Fruit fly (Drosophila melanogaster) whole organism, embryonic: Measurements from ENCODE around the gene CG11089.

Experiments
- Ada2b ChIP-seq: fragments of 200-800 bp; sonication (Bioruptor generic); IDR thresholded peaks from 2 replicates; pipeline ENCODE4 v1.3.6; 2022; ENCODE audit warnings: missing biosample characterization, missing genetic modification characterization
- Antp ChIP-seq: fragments of 200-800 bp; sonication (Bioruptor generic); optimal IDR thresholded peaks from 3 replicates; lab custom pipeline; 2016; ENCODE audit warnings: missing biosample characterization, missing genetic modification characterization
- CG10543 ChIP-seq: fragments of 200-800 bp; sonication (Bioruptor generic); optimal IDR thresholded peaks from 3 replicates; lab custom pipeline; 2017; ENCODE audit warnings: missing biosample characterization, mild to moderate bottlenecking, missing genetic modification characterization, moderate library complexity
- CG10654 ChIP-seq: fragments of 200-800 bp; sonication (Bioruptor generic); optimal IDR thresholded peaks from 2 replicates; lab custom pipeline; 2016; ENCODE audit warnings: missing biosample characterization, missing genetic modification characterization
- CG11560 ChIP-seq: fragments of 200-800 bp; sonication (Bioruptor generic); IDR thresholded peaks from 3 replicates; pipeline ENCODE4 v1.3.6; 2022; ENCODE audit warnings: missing biosample characterization, missing genetic modification characterization
- CG13624 ChIP-seq: fragments of 200-800 bp; sonication (Bioruptor generic); optimal IDR thresholded peaks from 2 replicates; lab custom pipeline; 2016; ENCODE audit warnings: missing biosample characterization, missing genetic modification characterization
- CG14014 ChIP-seq: fragments of 200-800 bp; sonication (Bioruptor generic); IDR thresholded peaks from 2 replicates; pipeline ENCODE4 v1.3.6; 2022; ENCODE audit warnings: missing biosample characterization, missing genetic modification characterization
- CG14441 ChIP-seq: fragments of 200-800 bp; sonication (Bioruptor generic); IDR thresholded peaks from 2 replicates; pipeline ENCODE4 v1.3.6; 2022; ENCODE audit warnings: missing biosample characterization, missing genetic modification characterization
- CG16813 ChIP-seq: fragments of 200-800 bp; sonication (Bioruptor generic); IDR thresholded peaks from 3 replicates; pipeline ENCODE4 v1.3.6; 2022; ENCODE audit warnings: missing biosample characterization, missing genetic modification characterization; ENCODE audit not compliant: partially characterized antibody
- CG3407 ChIP-seq: fragments of 200-800 bp; sonication (Bioruptor generic); optimal IDR thresholded peaks from 2 replicates; lab custom pipeline; 2018; ENCODE audit warnings: missing biosample characterization, mild to moderate bottlenecking, missing genetic modification characterization
- CG34422 ChIP-seq: fragments of 200-800 bp; sonication (Bioruptor generic); IDR thresholded peaks from 3 replicates; pipeline ENCODE4 v1.3.6; 2022; ENCODE audit warnings: missing biosample characterization, missing genetic modification characterization
- CG6272 ChIP-seq: fragments of 200-800 bp; sonication (Bioruptor generic); IDR thresholded peaks from 2 replicates; pipeline ENCODE4 v1.3.6; 2022; ENCODE audit warnings: missing biosample characterization, missing genetic modification characterization
- CG8290 ChIP-seq, 3 experiments: fragments of 200-800 bp; sonication (Bioruptor generic); optimal IDR thresholded peaks; 2 replicates each; lab custom pipeline; 2016 to 2019; ENCODE audit warnings: missing biosample characterization in 3 of 3, missing genetic modification characterization in 3 of 3, mild to moderate bottlenecking in 2 of 3, moderate library complexity in 1 of 3
- Fer1 ChIP-seq: fragments of 200-800 bp; sonication (Bioruptor generic); optimal IDR thresholded peaks from 2 replicates; lab custom pipeline; 2017; ENCODE audit warnings: missing biosample characterization, mild to moderate bottlenecking, missing genetic modification characterization
- Hmx ChIP-seq: fragments of 200-800 bp; sonication (Bioruptor generic); optimal IDR thresholded peaks from 2 replicates; lab custom pipeline; 2016; ENCODE audit warnings: missing biosample characterization, missing genetic modification characterization
- Hr3 ChIP-seq: fragments of 200-800 bp; sonication (Bioruptor generic); optimal IDR thresholded peaks from 3 replicates; lab custom pipeline; 2016; ENCODE audit warnings: missing biosample characterization, missing genetic modification characterization
- Hsf ChIP-seq: fragments of 200-800 bp; sonication (Bioruptor generic); optimal IDR thresholded peaks from 3 replicates; lab custom pipeline; 2016; ENCODE audit warnings: missing biosample characterization, missing genetic modification characterization
- Lhr ChIP-seq: fragments of 200-800 bp; sonication (Bioruptor generic); optimal IDR thresholded peaks from 3 replicates; lab custom pipeline; 2017; ENCODE audit warnings: mild to moderate bottlenecking, missing biosample characterization, missing genetic modification reagents, missing genetic modification characterization
- MTF-1 ChIP-seq: fragments of 200-800 bp; sonication (Bioruptor generic); optimal IDR thresholded peaks from 2 replicates; lab custom pipeline; 2018; ENCODE audit warnings: missing biosample characterization, mild to moderate bottlenecking, missing genetic modification characterization, borderline replicate concordance
- Myb ChIP-seq: fragments of 200-800 bp; sonication (Bioruptor generic); optimal IDR thresholded peaks from 2 replicates; lab custom pipeline; 2016; ENCODE audit warnings: missing biosample characterization, missing genetic modification characterization
- TFAM ChIP-seq: fragments of 200-800 bp; sonication (Bioruptor generic); optimal IDR thresholded peaks from 2 replicates; lab custom pipeline; 2017; ENCODE audit warnings: missing biosample characterization, missing genetic modification characterization, inconsistent platforms
- Taf1 ChIP-seq: fragments of 200-800 bp; sonication (Bioruptor generic); IDR thresholded peaks from 2 replicates; pipeline ENCODE4 v1.3.6; 2022; ENCODE audit warnings: missing biosample characterization, missing genetic modification characterization
- Tbp ChIP-seq: fragments of >200 bp; optimal IDR thresholded peaks from 2 replicates; lab custom pipeline; 2018; ENCODE audit warnings: missing biosample characterization, missing genetic modification characterization
- bcd ChIP-seq: fragments of 200-800 bp; sonication (Bioruptor generic); optimal IDR thresholded peaks from 2 replicates; lab custom pipeline; 2017; ENCODE audit warnings: missing biosample characterization, mild to moderate bottlenecking, missing genetic modification characterization
- cato ChIP-seq: fragments of 200-800 bp; sonication (Bioruptor generic); optimal IDR thresholded peaks from 2 replicates; lab custom pipeline; 2016; ENCODE audit warnings: missing biosample characterization, missing genetic modification characterization, borderline replicate concordance
- chinmo ChIP-seq: fragments of 200-800 bp; sonication (Bioruptor generic); IDR thresholded peaks from 4 replicates; pipeline ENCODE4 v1.3.6; 2022; ENCODE audit warnings: missing biosample characterization, missing genetic modification characterization; ENCODE audit not compliant: partially characterized antibody
- chm ChIP-seq: fragments of 200-800 bp; sonication (Bioruptor generic); IDR thresholded peaks from 2 replicates; pipeline ENCODE4 v1.3.6; 2022; ENCODE audit warnings: missing biosample characterization, missing genetic modification characterization
- danr ChIP-seq: fragments of 200-800 bp; sonication (Bioruptor generic); IDR thresholded peaks from 2 replicates; pipeline ENCODE4 v1.3.6; 2022; ENCODE audit warnings: missing biosample characterization, missing genetic modification characterization
- gsb-n ChIP-seq: fragments of 200-800 bp; sonication (Bioruptor generic); optimal IDR thresholded peaks from 3 replicates; lab custom pipeline; 2018; ENCODE audit warnings: missing biosample characterization, mild to moderate bottlenecking, missing genetic modification characterization
- lov ChIP-seq, 2 experiments: fragments of 200-800 bp in 1 of 2; fragments of >200 bp in 1 of 2; sonication (Bioruptor generic) in 1 of 2; IDR thresholded peaks in 1 of 2; optimal IDR thresholded peaks in 1 of 2; 2 replicates in 1 of 2; 3 replicates in 1 of 2; pipeline versions ENCODE4 v1.3.6 to Lab custom; 2017 to 2022; ENCODE audit warnings: missing biosample characterization in 1 of 2, missing genetic modification characterization in 1 of 2
- peb ChIP-seq: fragments of 200-800 bp; sonication (Bioruptor generic); IDR thresholded peaks from 2 replicates; pipeline ENCODE4 v1.3.6; 2022; ENCODE audit warnings: missing biosample characterization, missing genetic modification characterization
- pros ChIP-seq: fragments of 200-800 bp; sonication (Bioruptor generic); optimal IDR thresholded peaks from 3 replicates; lab custom pipeline; 2019; ENCODE audit warnings: missing biosample characterization, mild to moderate bottlenecking, missing genetic modification characterization, moderate library complexity
- ranshi ChIP-seq: fragments of 200-800 bp; sonication (Bioruptor generic); IDR thresholded peaks from 2 replicates; pipeline ENCODE4 v1.3.6; 2022; ENCODE audit warnings: missing biosample characterization, missing genetic modification characterization
- row ChIP-seq: fragments of 200-800 bp; sonication (Bioruptor generic); IDR thresholded peaks from 3 replicates; pipeline ENCODE4 v1.3.6; 2022; ENCODE audit warnings: missing biosample characterization, missing genetic modification characterization
- schlank ChIP-seq: fragments of 200-800 bp; sonication (Bioruptor generic); optimal IDR thresholded peaks from 2 replicates; lab custom pipeline; 2018; ENCODE audit warnings: missing biosample characterization, mild to moderate bottlenecking, missing genetic modification characterization
- sob ChIP-seq: fragments of 200-800 bp; sonication (Bioruptor generic); IDR thresholded peaks from 2 replicates; pipeline ENCODE4 v1.3.6; 2022; ENCODE audit warnings: missing biosample characterization, missing genetic modification characterization
- tap ChIP-seq: fragments of 200-800 bp; optimal IDR thresholded peaks from 3 replicates; lab custom pipeline; 2019; ENCODE audit warnings: missing biosample characterization, mild to moderate bottlenecking, missing genetic modification characterization, moderate library complexity
- trem ChIP-seq: fragments of 200-800 bp; optimal IDR thresholded peaks from 3 replicates; lab custom pipeline; 2019; ENCODE audit warnings: missing biosample characterization, mild to moderate bottlenecking, missing genetic modification characterization, moderate library complexity
- unc-4 ChIP-seq: fragments of 200-800 bp; sonication (Bioruptor generic); IDR thresholded peaks from 2 replicates; pipeline ENCODE4 v1.3.6; 2022; ENCODE audit warnings: missing biosample characterization, missing genetic modification characterization; ENCODE audit not compliant: partially characterized antibody

Gene CG11089

dm6 chr3R:24857459-24857858 is 19.4 kb upstream of the CG11089 start, which contains the start of gene CAH4:
Gene CAH4 (minus strand): TSS chr3R:24857559.
- TF ChIP-seq Lhr = no peak
- no peak for TF ChIP-seq CG13624 (GFP tag; lab: Kevin White, UChicago)
- no peak for TF ChIP-seq Tbp (GFP tag; lab: Kevin White, UChicago)
- TF ChIP-seq CG10543 (GFP tag; lab: Kevin White, UChicago) = no peak
- TF ChIP-seq lov (optimal IDR thresholded peaks at IDR 0.05; lab: Kevin White, UChicago) = no peak
- no peak for TF ChIP-seq lov (GFP tag; IDR thresholded peaks at IDR 0.05; lab: Robert Waterston, UW)
- TF ChIP-seq danr (GFP tag; lab: Robert Waterston, UW) = no peak
- TF ChIP-seq cato (GFP tag; lab: Kevin White, UChicago) = no peak
- no peak for TF ChIP-seq ranshi (GFP tag; lab: Robert Waterston, UW)
- no peak for TF ChIP-seq CG34422 (GFP tag; lab: Robert Waterston, UW)
- TF ChIP-seq CG6272 = no peak
- no peak for TF ChIP-seq CG14014 (GFP tag; lab: Robert Waterston, UW)
- TF ChIP-seq Antp = no peak
- TF ChIP-seq schlank (tag; lab: Kevin White, UChicago) = no peak
- no peak for TF ChIP-seq Fer1 (GFP tag; lab: Kevin White, UChicago)

- TF ChIP-seq Ada2b = no peak
- no peak for TF ChIP-seq CG3407
- TF ChIP-seq peb = no peak
These were observed 17.1 kb upstream of the CG11089 start, which contains the start of gene ppk22 for dm6 chr3R:24859701-24860100. Gene ppk22 (minus strand): TSS chr3R:24859801.

dm6 chr3R:24860316-24860826 is 16.5 kb upstream of the CG11089 start, which contains the start of gene CG13639:
Gene CG13639 (minus strand): TSS chr3R:24860366.
- TF ChIP-seq Hmx (GFP tag; lab: Kevin White, UChicago) (no peak), Hr3 (GFP tag; lab: Kevin White, UChicago) (no peak), trem (tag; lab: Kevin White, UChicago) (no peak), CG10654 (GFP tag; lab: Kevin White, UChicago) (no peak), tap (no peak), Hsf (no peak), CG8290 (GFP tag; optimal IDR thresholded peaks at IDR 0.05; lab: Kevin White, UChicago) (no peak), CG8290 (tag; optimal IDR thresholded peaks at IDR 0.05; lab: Kevin White, UChicago) (no peak), chinmo (GFP tag; lab: Robert Waterston, UW) (0 out of 4 replicates have a peak, but pooled peaks have one; percentile 48), Myb (GFP tag; lab: Kevin White, UChicago) (no peak), bcd (GFP tag; lab: Kevin White, UChicago) (no peak), CG16813 (no peak), TFAM (no peak), Taf1 (no peak), CG11560 (no peak), unc-4 (GFP tag; lab: Robert Waterston, UW) (no peak), row (GFP tag; lab: Robert Waterston, UW) (0 out of 3 replicates have a peak, but pooled peaks have one; percentile 34), sob (GFP tag; lab: Robert Waterston, UW) (no peak), CG14441 (GFP tag; lab: Robert Waterston, UW) (0 out of 2 replicates have a peak, but pooled peaks have one; percentile 5), gsb-n (tag; lab: Kevin White, UChicago) (no peak), pros (GFP tag; lab: Kevin White, UChicago) (no peak), chm (GFP tag; lab: Robert Waterston, UW) (no peak), MTF-1 (GFP tag; lab: Kevin White, UChicago) (no peak)
